Worm (Caenorhabditis elegans) whole organism, mixed stage, embryonic: ENCODE data around the gene T24C4.3.

Experiments
- ces-1 ChIP-seq: fragments of 150-350 bp; optimal IDR thresholded peaks from 2 replicates; lab custom pipeline; 2014; ENCODE audit warnings: missing biosample characterization, missing genetic modification reagents, missing genetic modification characterization
- nhr-28 ChIP-seq: fragments of 150-350 bp; optimal IDR thresholded peaks from 2 replicates; lab custom pipeline; 2014; ENCODE audit warnings: missing biosample characterization, missing genetic modification characterization
- ztf-11 ChIP-seq: fragments of 150-350 bp; optimal IDR thresholded peaks from 2 replicates; lab custom pipeline; 2014; ENCODE audit warnings: missing biosample characterization, missing genetic modification characterization

DNA sequence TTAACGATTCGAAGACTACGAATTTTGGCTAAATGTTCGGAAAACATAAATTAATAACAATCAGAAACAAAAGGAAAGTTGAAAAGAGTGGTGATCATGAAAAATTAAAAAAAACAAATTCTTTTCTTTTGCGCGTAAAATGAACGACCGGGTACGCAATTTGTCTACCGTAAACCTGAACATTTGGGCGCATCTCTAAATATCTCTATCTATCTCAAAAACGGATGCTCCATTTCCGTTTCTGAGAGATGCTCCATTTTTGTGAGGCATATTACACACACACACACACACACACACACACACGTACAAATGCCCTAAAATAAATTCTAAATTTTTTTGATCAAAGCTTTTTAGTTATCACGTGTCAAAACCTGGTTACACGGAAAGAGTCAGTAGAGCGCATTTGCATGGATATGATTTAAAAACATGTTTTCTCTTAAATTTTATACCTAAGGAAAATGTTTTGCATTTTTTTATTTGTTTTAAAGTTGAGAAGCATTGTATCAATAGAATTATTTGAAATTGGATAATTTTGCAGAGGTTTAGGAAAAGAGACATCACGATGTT lies 16.8 kb upstream of the T24C4.3 start:
- TF ChIP-seq ces-1 (GFP tag; lab: Kevin White, UChicago) (no peak), nhr-28 (tag; lab: Kevin White, UChicago) (no peak), ztf-11 (tag; lab: Kevin White, UChicago) (no peak)
